Worm (Caenorhabditis elegans) whole organism, young adult: Measurements from ENCODE around the gene srj-40.

Experiments used
- F55B11.4 ChIP-seq: sonication (generic microtip); optimal IDR thresholded peaks from 2 replicates; lab custom pipeline; 2016; ENCODE audit warnings: missing compliant biosample characterization, missing genetic modification characterization, borderline replicate concordance; ENCODE audit not compliant: insufficient read depth
- T26A5.8 ChIP-seq: sonication (generic microtip); optimal IDR thresholded peaks from 2 replicates; lab custom pipeline; 2016; ENCODE audit warnings: missing genetic modification characterization, missing compliant biosample characterization
- atf-7 ChIP-seq: sonication (generic microtip); optimal IDR thresholded peaks from 2 replicates; lab custom pipeline; 2017; ENCODE audit warnings: mild to moderate bottlenecking, missing genetic modification characterization, missing compliant biosample characterization
- dpl-1 ChIP-seq: fragments of 150-350 bp; optimal IDR thresholded peaks from 2 replicates; lab custom pipeline; 2014; ENCODE audit warnings: missing biosample characterization, missing genetic modification reagents, missing genetic modification characterization
- madf-8 ChIP-seq: fragments of 200-800 bp; sonication (Bioruptor generic); conservative IDR thresholded peaks from 2 replicates; pipeline ENCODE4 v1.3.6; 2022; ENCODE audit warnings: missing genetic modification reagents, missing genetic modification characterization, missing compliant biosample characterization
- snpc-3.4 ChIP-seq: sonication (generic microtip); optimal IDR thresholded peaks from 2 replicates; lab custom pipeline; 2017; ENCODE audit warnings: missing genetic modification characterization, mild to moderate bottlenecking, missing compliant biosample characterization, antibody characterized with exemption, moderate library complexity, missing genotype, missing genetic modification reagents

DNA sequence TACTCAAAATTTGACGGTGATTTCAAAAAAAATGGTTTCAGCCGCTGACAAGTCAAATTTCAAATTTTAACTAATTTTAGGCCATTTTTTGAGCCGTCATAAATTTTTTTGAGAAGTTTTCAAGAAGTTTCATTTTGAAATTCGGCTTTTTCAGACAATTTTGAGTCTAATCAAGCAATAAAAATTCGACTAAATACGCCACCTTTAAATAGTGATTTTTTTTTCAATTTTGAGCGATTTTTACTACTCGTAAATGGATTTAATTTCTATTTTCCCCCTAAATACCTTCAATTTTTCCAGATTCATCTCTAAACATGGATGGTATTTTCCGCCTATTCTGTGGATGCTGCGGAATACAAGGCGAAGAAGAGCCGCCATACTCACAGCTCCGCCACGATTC lies 42.5 kb downstream of the srj-40 start, which contains the start of gene Y45G5AL.1:
- TF ChIP-seq T26A5.8 (no peak), atf-7 (tag; lab: Kevin White, UChicago) (no peak), snpc-3.4 (tag; lab: Kevin White, UChicago) (no peak), F55B11.4 (tag; lab: Kevin White, UChicago) (no peak), dpl-1 (GFP tag; lab: Kevin White, UChicago) (no peak), madf-8 (GFP tag; lab: Robert Waterston, UW) (no peak)
